Worm (Caenorhabditis elegans): ENCODE data around the gene Y26G10.4.

Gene Y26G10.4

ce11 chrV:17694260-17694659 lies 4.7 kb downstream of the Y26G10.4 start:
- TF ChIP-seq pqm-1 (tag; optimal IDR thresholded peaks at IDR 0.05): peak; percentile 33
- TF ChIP-seq elt-2 (tag; optimal IDR thresholded peaks at IDR 0.05): peak; percentile 50
- TF ChIP-seq lir-3 (tag; optimal IDR thresholded peaks at IDR 0.05; ENCODE audit: poor library complexity): no peak

DNA sequence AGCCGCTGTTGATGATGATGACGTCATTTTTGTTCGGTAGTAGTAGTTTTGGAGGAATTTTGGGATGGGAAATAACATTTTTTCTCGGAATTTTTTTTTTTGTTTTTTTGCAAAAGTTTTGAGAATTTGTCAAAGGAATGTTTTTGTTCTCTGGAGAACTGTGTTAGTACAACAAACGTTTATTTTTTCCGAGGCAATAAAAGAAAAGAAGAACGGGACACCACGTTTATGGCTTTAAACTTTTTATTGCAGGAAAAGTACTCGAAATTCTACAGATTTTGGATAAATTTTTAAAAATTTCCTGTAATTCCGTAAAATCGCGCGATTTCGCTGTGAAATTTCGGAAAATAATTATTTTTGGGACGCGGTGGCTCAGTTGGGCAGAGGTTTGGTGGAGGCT lies 8.1 kb downstream of the Y26G10.4 start, which contains the start of gene F59A1.13:
Gene F59A1.13 (minus strand): TSS at position 101 of the 400 bp plus-strand sequence.
- TF ChIP-seq irx-1 (tag; optimal IDR thresholded peaks at IDR 0.05) (no peak), unc-62 (GFP tag; optimal IDR thresholded peaks at IDR 0.05) (no peak), nhr-12 (tag; optimal IDR thresholded peaks at IDR 0.05) (no peak), alr-1 (tag; optimal IDR thresholded peaks at IDR 0.05; ENCODE audit: borderline replicate concordance) (no peak), vab-15 (tag; optimal IDR thresholded peaks at IDR 0.05) (no peak), unc-30 (tag; optimal IDR thresholded peaks at IDR 0.05) (no peak), nhr-28 (tag; optimal IDR thresholded peaks at IDR 0.05) (no peak), mdl-1 (tag; optimal IDR thresholded peaks at IDR 0.05) (no peak), unc-98 (GFP tag; IDR thresholded peaks at IDR 0.05) (no peak), mep-1 (tag; optimal IDR thresholded peaks at IDR 0.05) (no peak), fos-1 (tag; optimal IDR thresholded peaks at IDR 0.05) (no peak), lin-14 (GFP tag; optimal IDR thresholded peaks at IDR 0.05) (no peak), hlh-17 (GFP tag; optimal IDR thresholded peaks at IDR 0.05; ENCODE audit: borderline replicate concordance) (no peak), skn-1 (tag; optimal IDR thresholded peaks at IDR 0.05) (no peak), ets-5 (GFP tag; IDR thresholded peaks at IDR 0.05) (no peak), nhr-71 (tag; optimal IDR thresholded peaks at IDR 0.05) (no peak), jun-1 (tag; optimal IDR thresholded peaks at IDR 0.05) (no peak), fkh-4 (tag; optimal IDR thresholded peaks at IDR 0.05; ENCODE audit: borderline replicate concordance) (no peak)

DNA sequence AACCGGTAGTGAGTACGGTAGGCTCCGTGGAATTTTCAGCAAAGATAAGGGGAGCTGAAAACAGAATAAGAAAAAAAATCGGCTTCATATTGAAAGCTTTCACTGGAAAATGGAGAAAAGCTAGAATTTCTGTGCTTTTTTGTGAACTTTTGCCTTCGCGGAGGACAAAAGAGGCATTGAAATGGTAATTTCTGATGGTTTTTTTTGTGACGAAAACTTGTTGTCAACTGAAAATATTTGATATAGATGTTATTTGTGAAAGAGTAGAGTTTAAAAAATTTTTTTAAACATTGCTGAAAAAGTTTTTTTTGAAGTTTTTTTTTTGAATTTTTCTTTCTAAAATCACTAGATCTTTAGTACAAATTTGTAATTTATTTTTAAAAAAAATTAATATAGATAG lies 12.1 kb downstream of the Y26G10.4 start, which contains the start of gene F59A1.18:
Gene F59A1.18 (minus strand): TSS at position 101 of the 400 bp plus-strand sequence.
- TF ChIP-seq ces-1 (GFP tag; optimal IDR thresholded peaks at IDR 0.05) (no peak), unc-130 (tag; optimal IDR thresholded peaks at IDR 0.05) (no peak), snpc-4 (tag; optimal IDR thresholded peaks at IDR 0.05) (no peak), lir-3 (tag; optimal IDR thresholded peaks at IDR 0.05; ENCODE audit: poor library complexity) (no peak)

DNA sequence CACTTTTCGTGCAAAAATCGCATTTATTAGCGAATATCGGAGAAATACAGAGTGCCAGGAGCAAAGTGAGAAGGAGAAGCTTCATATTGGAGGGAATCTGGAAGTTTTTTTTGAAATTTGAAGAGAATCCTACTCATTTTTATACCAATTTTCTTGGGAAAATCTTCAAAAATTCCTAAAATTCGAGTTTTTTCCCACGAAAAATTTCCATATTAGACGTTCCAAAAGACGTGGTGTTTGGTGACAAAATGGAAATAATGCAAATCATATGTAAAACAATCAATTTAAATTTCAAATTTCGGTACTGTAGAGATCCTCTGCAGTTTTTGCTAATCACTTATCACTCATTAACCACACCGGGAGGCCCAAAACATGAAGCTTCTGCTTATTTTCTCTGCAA lies 14.1 kb downstream of the Y26G10.4 start, which contains the start of the genes F59A1.16 and F59A1.6:
Gene F59A1.16 (minus strand): TSS at position 101 of the 400 bp plus-strand sequence.
Gene F59A1.6 (plus strand): TSS at position 285 of the 400 bp plus-strand sequence.
- TF ChIP-seq fkh-10 (GFP tag; optimal IDR thresholded peaks at IDR 0.05): no peak
- no peak for TF ChIP-seq nhr-76 (tag; optimal IDR thresholded peaks at IDR 0.05)
- TF ChIP-seq ceh-82 (tag; optimal IDR thresholded peaks at IDR 0.05): no peak
- TF ChIP-seq F16B12.6 (tag; optimal IDR thresholded peaks at IDR 0.05): no peak
- TF ChIP-seq unc-62 (GFP tag; optimal IDR thresholded peaks at IDR 0.05): no peak
- no peak for TF ChIP-seq rnt-1 (tag; optimal IDR thresholded peaks at IDR 0.05)

- TF ChIP-seq hpl-2 (GFP tag; optimal IDR thresholded peaks at IDR 0.05) (no peak), aly-2 (tag; optimal IDR thresholded peaks at IDR 0.05) (no peak), fkh-10 (GFP tag; optimal IDR thresholded peaks at IDR 0.05) (no peak), mef-2 (tag; optimal IDR thresholded peaks at IDR 0.05) (no peak), unc-130 (tag; optimal IDR thresholded peaks at IDR 0.05) (no peak), pqm-1 (tag; optimal IDR thresholded peaks at IDR 0.05) (no peak), rnt-1 (tag; optimal IDR thresholded peaks at IDR 0.05) (no peak), nhr-12 (tag; optimal IDR thresholded peaks at IDR 0.05) (no peak), zag-1 (tag; optimal IDR thresholded peaks at IDR 0.05) (no peak), nhr-76 (tag; optimal IDR thresholded peaks at IDR 0.05) (no peak), Y116A8C.19 (tag; optimal IDR thresholded peaks at IDR 0.05; ENCODE audit: borderline replicate concordance) (no peak), nhr-84 (tag; optimal IDR thresholded peaks at IDR 0.05) (no peak), unc-62 (GFP tag; optimal IDR thresholded peaks at IDR 0.05) (no peak), isw-1 (GFP tag; IDR thresholded peaks at IDR 0.05) (no peak), C16A3.4 (tag; optimal IDR thresholded peaks at IDR 0.05) (no peak), skn-1 (tag; optimal IDR thresholded peaks at IDR 0.05) (no peak)
Measured at ce11 chrV:17683763-17684162, 15.2 kb downstream of the Y26G10.4 start, which contains the start of gene F59A1.15. TSS of gene F59A1.15 (minus strand) at chrV:17683863.
